ENCODE assay signal across 1 worm cellular context in the genomic region with DNA sequence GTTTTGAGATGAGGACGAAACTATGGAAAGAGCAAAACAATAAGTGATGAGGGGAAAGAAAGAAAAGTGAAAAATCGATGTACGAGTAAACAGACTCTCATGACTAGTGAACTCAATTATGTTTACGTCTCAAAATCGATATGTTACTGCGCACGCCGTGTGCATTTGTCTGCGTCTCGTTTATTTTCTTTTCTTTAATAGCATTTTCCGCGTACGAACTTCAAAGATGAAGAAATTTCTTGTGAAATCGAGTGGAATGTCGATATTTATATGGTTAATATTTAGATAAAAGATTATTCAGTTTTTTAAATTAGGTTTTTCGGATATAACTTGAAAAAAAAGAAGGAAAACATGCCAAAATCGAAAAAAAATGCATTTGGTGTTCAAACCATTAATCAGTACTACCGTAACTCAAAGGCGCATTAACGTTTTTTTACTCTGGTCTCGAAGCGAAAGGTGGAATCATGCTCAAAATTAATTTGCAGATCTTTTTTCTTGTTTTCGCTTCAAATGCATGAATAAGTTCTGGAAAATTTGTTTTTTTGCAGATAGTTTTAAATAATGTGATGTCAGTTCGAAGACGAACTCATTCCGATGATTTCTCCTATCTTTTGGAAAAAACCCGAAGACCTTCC.
TF ChIP-seq lines count a peak whose summit lies in the region.

fic-1 (plus strand) TSS at position 549 of the 635 bp plus-strand sequence.

TF ChIP-seq in whole organism, L1 larva, 84 proteins besides CTCF, POLR2A, EP300 and RAD21 (continued from another document):
- TF ChIP-seq unc-62 (GFP tag; optimal IDR thresholded peaks at IDR 0.05; lab: Kevin White, UChicago) (no peak), ces-1 (GFP tag; optimal IDR thresholded peaks at IDR 0.05; lab: Kevin White, UChicago) (peak; percentile 96), unc-130 (tag; optimal IDR thresholded peaks at IDR 0.05; lab: Kevin White, UChicago) (no peak), unc-98 (GFP tag; IDR thresholded peaks at IDR 0.05; lab: Robert Waterston, UW) (no peak), nhr-76 (tag; optimal IDR thresholded peaks at IDR 0.05; lab: Kevin White, UChicago) (no peak), tbx-2 (tag; optimal IDR thresholded peaks at IDR 0.05; lab: Kevin White, UChicago) (peak; percentile 63), swsn-7 (tag; optimal IDR thresholded peaks at IDR 0.05; lab: Kevin White, UChicago) (peak; percentile 65), ceh-63 (GFP tag; optimal IDR thresholded peaks at IDR 0.05; lab: Kevin White, UChicago) (no peak), aly-2 (tag; optimal IDR thresholded peaks at IDR 0.05; lab: Kevin White, UChicago) (no peak), egl-27 (tag; optimal IDR thresholded peaks at IDR 0.05; lab: Kevin White, UChicago) (no peak), sptf-1 (tag; optimal IDR thresholded peaks at IDR 0.05; lab: Kevin White, UChicago) (no peak), nhr-85 (tag; lab: Kevin White, UChicago) (peak; percentile 57), unc-30 (tag; optimal IDR thresholded peaks at IDR 0.05; lab: Kevin White, UChicago) (no peak)
